Fruit fly (Drosophila melanogaster) whole organism, pupa: ENCODE measurements around the gene CG12289.

Source experiments
- CG10348 ChIP-seq: fragments of 200-800 bp; sonication (Bioruptor generic); IDR thresholded peaks from 2 replicates; pipeline ENCODE4 v1.3.6; 2022; ENCODE audit warnings: missing biosample characterization, missing genetic modification characterization
- CG12605 ChIP-seq: fragments of 200-800 bp; sonication (Bioruptor generic); IDR thresholded peaks from 2 replicates; pipeline ENCODE4 v1.3.6; 2022; ENCODE audit warnings: missing biosample characterization, missing genetic modification characterization
- CG13204 ChIP-seq: fragments of 200-800 bp; sonication (Bioruptor generic); optimal IDR thresholded peaks from 2 replicates; lab custom pipeline; 2018; ENCODE audit warnings: missing biosample characterization, mild to moderate bottlenecking, missing genetic modification characterization, moderate library complexity
- CG14655 ChIP-seq: fragments of 200-800 bp; sonication (Bioruptor generic); optimal IDR thresholded peaks from 3 replicates; lab custom pipeline; 2017; ENCODE audit warnings: mild to moderate bottlenecking, missing biosample characterization, missing genetic modification reagents, missing genetic modification characterization
- CG15710 ChIP-seq: fragments of 200-800 bp; sonication (Bioruptor generic); optimal IDR thresholded peaks from 2 replicates; lab custom pipeline; 2018; ENCODE audit warnings: missing biosample characterization, mild to moderate bottlenecking, missing genetic modification characterization, moderate library complexity
- CG17806 ChIP-seq: fragments of 200-800 bp; sonication (Bioruptor generic); optimal IDR thresholded peaks from 2 replicates; lab custom pipeline; 2018; ENCODE audit warnings: missing biosample characterization, mild to moderate bottlenecking, missing genetic modification characterization, moderate library complexity
- CG32121 ChIP-seq: fragments of 200-800 bp; sonication (Bioruptor generic); IDR thresholded peaks from 2 replicates; pipeline ENCODE4 v1.3.6; 2022; ENCODE audit warnings: missing biosample characterization, missing genetic modification characterization
- CG34367 ChIP-seq: fragments of 200-800 bp; sonication (Bioruptor generic); optimal IDR thresholded peaks from 2 replicates; lab custom pipeline; 2018; ENCODE audit warnings: missing biosample characterization, mild to moderate bottlenecking, missing genetic modification characterization
- CG4496 ChIP-seq: fragments of 200-800 bp; sonication (Bioruptor generic); IDR thresholded peaks from 3 replicates; pipeline ENCODE4 v1.3.6; 2022; ENCODE audit warnings: missing biosample characterization, missing genetic modification characterization
- CG8159 ChIP-seq: fragments of 200-800 bp; sonication (Bioruptor generic); optimal IDR thresholded peaks from 3 replicates; lab custom pipeline; 2018; ENCODE audit warnings: missing biosample characterization, mild to moderate bottlenecking, missing genetic modification characterization, moderate library complexity
- CG8301 ChIP-seq: fragments of 200-800 bp; sonication (Bioruptor generic); optimal IDR thresholded peaks from 2 replicates; lab custom pipeline; 2018; ENCODE audit warnings: missing biosample characterization, mild to moderate bottlenecking, missing genetic modification characterization
- CG9948 ChIP-seq: fragments of 200-800 bp; sonication (Bioruptor generic); optimal IDR thresholded peaks from 2 replicates; lab custom pipeline; 2018; ENCODE audit warnings: missing biosample characterization, mild to moderate bottlenecking, missing genetic modification characterization, moderate library complexity
- D1 ChIP-seq: fragments of 200-800 bp; sonication (Bioruptor generic); optimal IDR thresholded peaks from 2 replicates; lab custom pipeline; 2018; ENCODE audit warnings: missing biosample characterization, mild to moderate bottlenecking, missing genetic modification characterization, moderate library complexity
- EcR ChIP-seq: fragments of 200-800 bp; sonication (Bioruptor generic); optimal IDR thresholded peaks from 3 replicates; lab custom pipeline; 2019; ENCODE audit warnings: missing biosample characterization, missing genetic modification characterization, mild to moderate bottlenecking, moderate library complexity, missing genetic modification reagents
- Ets98B ChIP-seq: fragments of 200-800 bp; sonication (Bioruptor generic); IDR thresholded peaks from 2 replicates; pipeline ENCODE4 v1.3.6; 2022; ENCODE audit warnings: missing biosample characterization, missing genetic modification characterization
- Pif1A ChIP-seq: fragments of 200-800 bp; sonication (Bioruptor generic); optimal IDR thresholded peaks from 3 replicates; lab custom pipeline; 2016; ENCODE audit warnings: missing biosample characterization, missing genetic modification characterization
- Pif1B ChIP-seq: fragments of 200-800 bp; sonication (Bioruptor generic); optimal IDR thresholded peaks from 3 replicates; lab custom pipeline; 2016; ENCODE audit warnings: missing biosample characterization, missing genetic modification characterization
- Snoo ChIP-seq: fragments of 200-800 bp; sonication (Bioruptor generic); optimal IDR thresholded peaks from 3 replicates; lab custom pipeline; 2017; ENCODE audit warnings: missing biosample characterization, mild to moderate bottlenecking, missing genetic modification characterization, inconsistent platforms
- fd96Ca ChIP-seq: fragments of 200-800 bp; sonication (Bioruptor generic); IDR thresholded peaks from 3 replicates; pipeline ENCODE4 v1.3.6; 2022; ENCODE audit warnings: missing biosample characterization, missing genetic modification characterization
- gl ChIP-seq: fragments of 200-800 bp; sonication (Bioruptor generic); optimal IDR thresholded peaks from 2 replicates; lab custom pipeline; 2018; ENCODE audit warnings: missing biosample characterization, mild to moderate bottlenecking, missing genetic modification characterization
- rn ChIP-seq: fragments of 200-800 bp; sonication (Bioruptor generic); IDR thresholded peaks from 2 replicates; pipeline ENCODE4 v1.3.6; 2022; ENCODE audit warnings: missing biosample characterization, missing genetic modification characterization

The CG12289 gene

DNA sequence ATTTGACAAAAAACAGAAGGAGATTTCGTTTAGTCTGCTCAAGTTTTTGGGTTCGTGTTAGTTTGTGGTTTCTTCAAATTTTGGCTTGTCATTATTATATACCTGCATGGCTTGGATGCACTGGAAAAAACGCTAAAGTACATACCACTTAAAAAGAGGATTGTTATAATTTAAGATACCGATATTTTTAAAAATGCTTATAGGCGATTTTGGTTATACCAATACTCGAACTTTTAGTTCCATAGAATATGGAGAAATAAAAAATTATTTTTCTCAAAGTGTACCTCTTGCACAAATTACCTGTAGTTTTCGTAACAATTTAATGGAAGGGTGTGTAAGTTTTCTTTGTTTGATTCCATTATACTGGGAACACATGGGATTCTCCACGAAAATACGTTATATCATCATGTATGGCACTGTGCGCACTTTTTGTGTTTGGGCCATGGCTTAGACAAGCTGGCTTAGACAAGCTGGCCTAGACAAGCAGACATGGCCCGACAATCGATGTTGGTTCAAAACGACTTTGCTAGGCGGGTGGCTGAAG is 7.2 kb upstream of the CG12289 start, which contains the start of gene Fum3:
TSS of gene Fum3 (minus strand) at position 494 of the 544 bp plus-strand sequence.
- TF ChIP-seq CG8159 (tag; lab: Kevin White, UChicago) (no peak), CG4496 (GFP tag; lab: Robert Waterston, UW) (no peak), CG32121 (GFP tag; lab: Robert Waterston, UW) (no peak), Ets98B (GFP tag; lab: Robert Waterston, UW) (no peak)

DNA sequence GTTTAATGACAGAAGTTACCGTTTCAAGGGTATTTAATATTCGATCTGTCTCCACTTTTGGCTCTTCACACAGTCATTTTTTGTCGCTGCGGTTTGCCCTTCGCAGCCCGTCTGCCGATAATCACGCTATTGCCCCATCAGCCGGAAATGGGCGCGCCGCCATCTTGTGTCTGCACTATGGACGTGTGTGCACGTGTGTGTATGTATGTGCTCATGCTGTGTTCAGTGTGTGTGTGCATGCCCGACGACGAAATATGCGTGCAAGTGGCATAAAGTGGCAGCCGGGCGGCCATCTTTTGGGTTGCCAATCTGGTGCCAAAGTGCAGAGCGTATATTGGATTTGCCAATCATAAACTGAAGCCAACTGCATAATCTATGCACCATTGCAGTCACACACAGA is 3.8 kb downstream of the CG12289 start:
- TF ChIP-seq CG4496 (GFP tag; lab: Robert Waterston, UW) (peak; percentile 70), CG14655 (GFP tag; lab: Kevin White, UChicago) (peak; percentile 4), CG17806 (tag; lab: Kevin White, UChicago) (no peak)
- TF ChIP-seq, all 21 proteins: peak for 2

DNA sequence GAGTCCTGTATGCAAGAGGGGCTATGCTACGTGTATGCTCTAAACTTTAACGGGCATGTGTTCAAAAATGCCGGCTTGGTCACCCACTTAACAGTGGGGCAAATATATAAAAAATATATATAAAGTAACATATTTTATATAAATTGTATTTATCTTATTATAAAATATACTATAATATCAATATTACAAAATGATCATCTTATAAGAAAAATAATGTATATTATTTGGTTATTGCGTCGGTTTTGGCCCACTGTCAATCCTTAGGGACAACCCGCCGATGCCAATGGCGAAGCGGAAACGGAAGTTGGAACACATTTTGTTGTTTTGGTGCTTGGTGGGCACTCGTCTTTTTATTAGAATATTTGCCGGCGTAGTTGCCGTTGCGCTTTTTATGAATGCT is 7.7 kb downstream of the CG12289 start:
- TF ChIP-seq CG32121 (GFP tag; lab: Robert Waterston, UW) (no peak), CG8301 (tag; lab: Kevin White, UChicago) (no peak), Pif1B (GFP tag; lab: Kevin White, UChicago) (no peak), CG15710 (tag; lab: Kevin White, UChicago) (peak; percentile 5), CG17806 (tag; lab: Kevin White, UChicago) (peak; percentile 41), Pif1A (peak; percentile 7), Ets98B (GFP tag; lab: Robert Waterston, UW) (no peak), CG9948 (tag; lab: Kevin White, UChicago) (peak; percentile 31), gl (tag; lab: Kevin White, UChicago) (no peak), CG8159 (tag; lab: Kevin White, UChicago) (peak; percentile 43), CG14655 (GFP tag; lab: Kevin White, UChicago) (peak; percentile 36), CG4496 (GFP tag; lab: Robert Waterston, UW) (no peak)

DNA sequence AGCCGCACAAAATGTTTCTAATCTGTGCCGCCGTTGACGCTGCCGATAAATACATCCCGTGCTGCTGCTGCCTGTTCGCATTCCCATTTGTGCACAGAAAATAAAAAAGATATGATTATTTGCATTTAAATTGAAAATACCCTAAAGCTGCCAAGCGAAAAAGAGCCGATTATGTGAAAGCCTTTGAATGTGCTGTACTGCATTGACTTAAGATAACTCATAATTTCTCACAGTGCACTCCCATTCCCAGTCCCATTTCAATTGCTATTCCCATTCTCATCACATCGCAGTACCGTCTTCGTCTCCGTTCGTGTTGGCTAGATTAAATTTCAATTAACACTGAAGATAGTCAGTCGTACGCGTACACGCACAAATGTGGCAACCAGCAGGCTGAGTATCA is 9.3 kb downstream of the CG12289 start:
- peak; percentile 54 for TF ChIP-seq CG15710 (tag; lab: Kevin White, UChicago)
- peak; percentile 94 for TF ChIP-seq CG14655 (GFP tag; lab: Kevin White, UChicago)
- TF ChIP-seq D1 (tag; lab: Kevin White, UChicago): peak; percentile 6
- peak; percentile 77 for TF ChIP-seq Pif1A
- peak; percentile 0 for TF ChIP-seq gl (tag; lab: Kevin White, UChicago)
- peak; percentile 66 for TF ChIP-seq CG17806 (tag; lab: Kevin White, UChicago)
- TF ChIP-seq CG12605: peak; percentile 84
- TF ChIP-seq fd96Ca (GFP tag; lab: Robert Waterston, UW): peak; percentile 97
- peak; percentile 50 for TF ChIP-seq CG34367 (tag; lab: Kevin White, UChicago)
- peak; percentile 63 for TF ChIP-seq Pif1B (GFP tag; lab: Kevin White, UChicago)
- TF ChIP-seq CG13204 (GFP tag; lab: Kevin White, UChicago): no peak
- no peak for TF ChIP-seq Snoo (tag; lab: Kevin White, UChicago)
- peak; percentile 88 for TF ChIP-seq rn (GFP tag; lab: Robert Waterston, UW)
- peak; percentile 88 for TF ChIP-seq CG32121 (GFP tag; lab: Robert Waterston, UW)
- peak; percentile 96 for TF ChIP-seq CG4496 (GFP tag; lab: Robert Waterston, UW)
- 0 out of 2 replicates have a peak, but pooled peaks have one; percentile 54 for TF ChIP-seq CG10348 (GFP tag; lab: Robert Waterston, UW)
- TF ChIP-seq CG9948 (tag; lab: Kevin White, UChicago): peak; percentile 81
- no peak for TF ChIP-seq EcR (GFP tag; lab: Kevin White, UChicago)
- TF ChIP-seq CG8301 (tag; lab: Kevin White, UChicago): peak; percentile 91
- TF ChIP-seq Ets98B (GFP tag; lab: Robert Waterston, UW): peak; percentile 93
- TF ChIP-seq CG8159 (tag; lab: Kevin White, UChicago): peak; percentile 28

DNA sequence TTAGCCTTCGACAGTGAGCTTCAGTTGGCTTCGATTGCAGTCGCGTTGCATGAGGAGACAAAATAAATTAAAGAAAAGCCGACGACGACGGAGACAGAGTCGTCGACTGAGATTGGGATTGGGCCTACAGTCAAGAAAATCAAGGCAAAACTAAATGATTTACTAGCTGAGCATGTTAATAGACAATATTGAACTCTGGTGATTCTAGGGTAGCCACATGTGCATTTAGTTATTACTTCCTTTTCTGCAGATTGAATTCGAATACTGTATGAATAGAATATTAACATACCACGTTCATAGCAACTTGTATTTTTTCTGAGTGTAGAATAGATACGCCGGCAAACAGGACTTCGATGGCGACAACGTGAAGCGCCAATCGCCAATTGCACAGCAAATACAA is 9.9 kb downstream of the CG12289 start:
- TF ChIP-seq CG13204 (GFP tag; lab: Kevin White, UChicago) (no peak), CG14655 (GFP tag; lab: Kevin White, UChicago) (peak; percentile 82), gl (tag; lab: Kevin White, UChicago) (no peak), Pif1A (peak; percentile 61), CG17806 (tag; lab: Kevin White, UChicago) (peak; percentile 67), CG8159 (tag; lab: Kevin White, UChicago) (peak; percentile 55), CG32121 (GFP tag; lab: Robert Waterston, UW) (peak; percentile 63), D1 (tag; lab: Kevin White, UChicago) (no peak), Pif1B (GFP tag; lab: Kevin White, UChicago) (peak; percentile 49), CG15710 (tag; lab: Kevin White, UChicago) (peak; percentile 43), CG34367 (tag; lab: Kevin White, UChicago) (peak; percentile 65), fd96Ca (GFP tag; lab: Robert Waterston, UW) (peak; percentile 82), EcR (GFP tag; lab: Kevin White, UChicago) (no peak), CG12605 (peak; percentile 59), CG10348 (GFP tag; lab: Robert Waterston, UW) (no peak), Ets98B (GFP tag; lab: Robert Waterston, UW) (peak; percentile 79), Snoo (tag; lab: Kevin White, UChicago) (no peak), CG9948 (tag; lab: Kevin White, UChicago) (peak; percentile 64), rn (GFP tag; lab: Robert Waterston, UW) (peak; percentile 44; the same call in 1 of the 2 replicates), CG4496 (GFP tag; lab: Robert Waterston, UW) (peak; percentile 85), CG8301 (tag; lab: Kevin White, UChicago) (peak; percentile 87)
